Worm (Caenorhabditis elegans) whole organism, young adult: ENCODE results near the gene dyf-4.

Experiments
- B0019.2 ChIP-seq: fragments of 200-800 bp; sonication (Bioruptor generic); conservative IDR thresholded peaks from 2 replicates; pipeline ENCODE4 v1.3.6; 2022; ENCODE audit warnings: missing genetic modification reagents, missing genetic modification characterization, missing compliant biosample characterization
- B0035.1 ChIP-seq: sonication (generic microtip); optimal IDR thresholded peaks from 2 replicates; lab custom pipeline; 2016; ENCODE audit warnings: missing genetic modification characterization, mild to moderate bottlenecking, missing compliant biosample characterization, missing genotype, missing genetic modification reagents
- B0261.1 ChIP-seq: sonication (generic microtip); optimal IDR thresholded peaks from 2 replicates; lab custom pipeline; 2016; ENCODE audit warnings: mild to moderate bottlenecking, missing genetic modification characterization, moderate library complexity, missing compliant biosample characterization
- D2030.7 ChIP-seq: fragments of 200-800 bp; sonication (Bioruptor generic); IDR thresholded peaks from 2 replicates; pipeline ENCODE4 v1.3.6; 2022; ENCODE audit warnings: missing genetic modification reagents, missing genetic modification characterization, missing compliant biosample characterization
- F39B2.1 ChIP-seq: fragments of 200-800 bp; sonication (Bioruptor generic); IDR thresholded peaks from 2 replicates; pipeline ENCODE4 v1.3.6; 2022; ENCODE audit warnings: missing genetic modification reagents, missing genetic modification characterization, missing compliant biosample characterization
- F57A8.1 ChIP-seq: fragments of 200-800 bp; sonication (Bioruptor generic); optimal IDR thresholded peaks from 2 replicates; lab custom pipeline; 2018; ENCODE audit warnings: mild to moderate bottlenecking, missing genetic modification characterization, moderate library complexity, missing compliant biosample characterization
- F57C9.4 ChIP-seq: sonication (generic microtip); optimal IDR thresholded peaks from 2 replicates; lab custom pipeline; 2017; ENCODE audit warnings: mild to moderate bottlenecking, missing genetic modification characterization, missing compliant biosample characterization
- ZK185.1 ChIP-seq: sonication (generic microtip); optimal IDR thresholded peaks from 2 replicates; lab custom pipeline; 2016; ENCODE audit warnings: mild to moderate bottlenecking, missing genetic modification characterization, missing compliant biosample characterization; ENCODE audit not compliant: poor library complexity, severe bottlenecking
- athp-1 ChIP-seq: sonication (generic microtip); optimal IDR thresholded peaks from 2 replicates; lab custom pipeline; 2017; ENCODE audit warnings: mild to moderate bottlenecking, missing genetic modification characterization, missing compliant biosample characterization
- bed-1 ChIP-seq: fragments of 200-800 bp; sonication (Bioruptor generic); IDR thresholded peaks from 2 replicates; pipeline ENCODE4 v1.3.6; 2022; ENCODE audit warnings: missing genetic modification reagents, missing genetic modification characterization, missing compliant biosample characterization
- bed-2 ChIP-seq: fragments of 200-800 bp; sonication (Bioruptor generic); IDR thresholded peaks from 2 replicates; pipeline ENCODE4 v1.3.6; 2022; ENCODE audit warnings: missing genetic modification reagents, missing genetic modification characterization, missing compliant biosample characterization
- cebp-1 ChIP-seq, 2 experiments: fragments of 200-800 bp in 1 of 2; sonication (Bioruptor generic) in 1 of 2; sonication (generic microtip) in 1 of 2; IDR thresholded peaks in 1 of 2; optimal IDR thresholded peaks in 1 of 2; 2 replicates each; pipeline versions ENCODE4 v1.3.6 to Lab custom; 2017 to 2022; ENCODE audit warnings: missing compliant biosample characterization in 2 of 2, missing genetic modification characterization in 2 of 2, mild to moderate bottlenecking in 1 of 2, missing genetic modification reagents in 1 of 2, moderate library complexity in 1 of 2
- cebp-2 ChIP-seq: fragments of 200-800 bp; sonication (Bioruptor generic); IDR thresholded peaks from 2 replicates; pipeline ENCODE4 v1.3.6; 2022; ENCODE audit warnings: missing genetic modification characterization, missing compliant biosample characterization
- ceh-27 ChIP-seq: fragments of 200-800 bp; sonication (Bioruptor generic); optimal IDR thresholded peaks from 2 replicates; lab custom pipeline; 2018; ENCODE audit warnings: mild to moderate bottlenecking, missing genetic modification characterization, moderate library complexity, missing compliant biosample characterization
- ceh-79 ChIP-seq: sonication (generic microtip); optimal IDR thresholded peaks from 2 replicates; lab custom pipeline; 2017; ENCODE audit warnings: mild to moderate bottlenecking, missing genetic modification characterization, missing compliant biosample characterization
- chd-7 ChIP-seq: sonication (generic microtip); optimal IDR thresholded peaks from 2 replicates; lab custom pipeline; 2016; ENCODE audit warnings: mild to moderate bottlenecking, missing genetic modification characterization, moderate library complexity, missing compliant biosample characterization
- dpff-1 ChIP-seq: sonication (generic microtip); optimal IDR thresholded peaks from 2 replicates; lab custom pipeline; 2017; ENCODE audit warnings: mild to moderate bottlenecking, missing genetic modification characterization, missing compliant biosample characterization
- efl-1 ChIP-seq: fragments of 150-350 bp; optimal IDR thresholded peaks from 2 replicates; lab custom pipeline; 2014; ENCODE audit warnings: missing biosample characterization, missing genetic modification reagents, missing genetic modification characterization
- egl-44 ChIP-seq: fragments of 200-800 bp; sonication (Bioruptor generic); IDR thresholded peaks from 2 replicates; pipeline ENCODE4 v1.3.6; 2022; ENCODE audit warnings: missing genetic modification reagents, missing genetic modification characterization, missing compliant biosample characterization
- ets-4 ChIP-seq: fragments of 200-800 bp; sonication (Bioruptor generic); optimal IDR thresholded peaks from 2 replicates; lab custom pipeline; 2018; ENCODE audit warnings: mild to moderate bottlenecking, missing genetic modification characterization, missing compliant biosample characterization
- fkh-3 ChIP-seq: sonication (generic microtip); optimal IDR thresholded peaks from 2 replicates; lab custom pipeline; 2016; ENCODE audit warnings: mild to moderate bottlenecking, missing genetic modification characterization, missing compliant biosample characterization
- hlh-12 ChIP-seq: sonication (generic microtip); optimal IDR thresholded peaks from 2 replicates; lab custom pipeline; 2016; ENCODE audit warnings: missing genetic modification characterization, missing compliant biosample characterization
- let-607 ChIP-seq, 2 experiments: fragments of 200-800 bp in 1 of 2; sonication (Bioruptor generic) in 1 of 2; sonication (generic microtip) in 1 of 2; optimal IDR thresholded peaks; 2 replicates each; lab custom pipeline; 2016 to 2018; ENCODE audit warnings: mild to moderate bottlenecking in 2 of 2, missing compliant biosample characterization in 2 of 2, missing genetic modification characterization in 2 of 2, moderate library complexity in 2 of 2, missing genotype in 1 of 2
- lin-26 ChIP-seq: fragments of 200-800 bp; sonication (Bioruptor generic); IDR thresholded peaks from 2 replicates; pipeline ENCODE4 v1.3.6; 2022; ENCODE audit warnings: missing genetic modification reagents, missing genetic modification characterization, missing compliant biosample characterization
- mes-4 ChIP-seq: sonication (generic microtip); optimal IDR thresholded peaks from 2 replicates; lab custom pipeline; 2016; ENCODE audit warnings: missing genotype, missing genetic modification characterization, missing compliant biosample characterization
- mxl-1 ChIP-seq: sonication (generic microtip); optimal IDR thresholded peaks from 2 replicates; lab custom pipeline; 2016; ENCODE audit warnings: missing genetic modification characterization, missing compliant biosample characterization
- nfya-1 ChIP-seq: sonication (generic microtip); optimal IDR thresholded peaks from 2 replicates; lab custom pipeline; 2017; ENCODE audit warnings: antibody characterized with exemption, missing compliant biosample characterization, missing genetic modification characterization, borderline replicate concordance; ENCODE audit not compliant: insufficient read depth
- nhr-120 ChIP-seq: fragments of 200-800 bp; sonication (Bioruptor generic); IDR thresholded peaks from 2 replicates; pipeline ENCODE4 v1.3.6; 2022; ENCODE audit warnings: missing genetic modification characterization, missing compliant biosample characterization
- repo-1 ChIP-seq: sonication (generic microtip); optimal IDR thresholded peaks from 2 replicates; lab custom pipeline; 2017; ENCODE audit warnings: mild to moderate bottlenecking, missing genetic modification characterization, missing compliant biosample characterization
- tbp1 ChIP-seq: fragments of 200-800 bp; sonication (Bioruptor generic); optimal IDR thresholded peaks from 2 replicates; lab custom pipeline; 2018; ENCODE audit warnings: mild to moderate bottlenecking, missing genetic modification characterization, missing compliant biosample characterization
- tbx-9 ChIP-seq: sonication (generic microtip); optimal IDR thresholded peaks from 2 replicates; lab custom pipeline; 2016; ENCODE audit warnings: borderline replicate concordance, missing genetic modification characterization, inconsistent platforms, missing compliant biosample characterization
- zim-3 ChIP-seq: sonication (generic microtip); optimal IDR thresholded peaks from 2 replicates; lab custom pipeline; 2017; ENCODE audit warnings: mild to moderate bottlenecking, missing genetic modification characterization, moderate library complexity, missing compliant biosample characterization
- ztf-22 ChIP-seq: fragments of 200-800 bp; sonication (Bioruptor generic); optimal IDR thresholded peaks from 2 replicates; lab custom pipeline; 2018; ENCODE audit warnings: mild to moderate bottlenecking, missing genetic modification characterization, moderate library complexity, missing compliant biosample characterization
- ztf-26 ChIP-seq: sonication (generic microtip); optimal IDR thresholded peaks from 2 replicates; lab custom pipeline; 2017; ENCODE audit warnings: missing genetic modification characterization, missing compliant biosample characterization
- ztf-3 ChIP-seq: fragments of 200-800 bp; sonication (Bioruptor generic); optimal IDR thresholded peaks from 2 replicates; lab custom pipeline; 2018; ENCODE audit warnings: mild to moderate bottlenecking, missing genetic modification characterization, missing compliant biosample characterization

The dyf-4 gene

DNA sequence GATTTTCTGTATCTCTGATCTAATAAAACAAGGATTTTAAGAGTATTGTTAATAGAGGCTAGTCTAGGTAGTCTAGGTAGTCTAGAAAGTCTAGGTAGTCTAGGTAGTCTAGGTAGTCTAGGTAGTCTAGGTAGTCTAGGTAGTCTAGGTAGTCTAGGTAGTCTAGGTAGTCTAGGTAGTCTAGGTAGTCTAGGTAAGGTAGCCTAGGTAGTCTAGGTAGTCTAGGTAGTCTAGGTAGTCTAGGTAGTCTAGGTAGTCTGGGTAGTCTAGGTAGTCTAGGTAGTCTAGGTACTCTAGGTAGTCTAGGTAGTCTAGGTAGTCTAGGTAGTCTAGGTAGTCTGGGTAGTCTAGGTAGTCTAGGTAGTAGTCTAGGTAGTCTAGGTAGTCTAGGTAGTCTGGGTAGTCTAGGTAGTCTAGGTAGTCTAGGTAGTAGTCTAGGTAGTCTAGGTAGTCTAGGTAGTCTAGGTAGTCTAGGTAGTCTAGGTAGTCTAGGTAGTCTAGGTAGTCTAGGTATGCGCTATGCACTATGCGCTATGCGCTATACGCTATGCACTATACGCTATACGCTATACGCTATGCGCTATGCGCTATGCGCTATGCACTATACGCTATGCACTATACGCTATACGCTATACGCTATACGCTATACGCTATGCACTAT is 15.5 kb downstream of the dyf-4 start:
- peak; percentile 61 for TF ChIP-seq ztf-22 (GFP tag; lab: Kevin White, UChicago)
- TF ChIP-seq repo-1 (tag; lab: Kevin White, UChicago), result peak; percentile 67
- TF ChIP-seq nfya-1 (tag; lab: Kevin White, UChicago), result peak; percentile 57
- TF ChIP-seq F57A8.1 (GFP tag; lab: Kevin White, UChicago), result peak; percentile 62
- peak; percentile 58 for TF ChIP-seq dpff-1
- TF ChIP-seq ets-4 (GFP tag; lab: Kevin White, UChicago), result peak; percentile 2
- TF ChIP-seq athp-1 (tag; lab: Kevin White, UChicago), result peak; percentile 60
- peak in 1 of 2 experiments; percentile 38 for TF ChIP-seq let-607 (tag; optimal IDR thresholded peaks at IDR 0.05; lab: Kevin White, UChicago)
- TF ChIP-seq fkh-3, result peak; percentile 53
- TF ChIP-seq F57C9.4, result peak; percentile 63
- TF ChIP-seq ztf-3 (GFP tag; lab: Kevin White, UChicago), result peak; percentile 29
- TF ChIP-seq tbx-9 (tag; lab: Kevin White, UChicago), result peak; percentile 38
- peak; percentile 13 for TF ChIP-seq tbp1 (GFP tag; lab: Kevin White, UChicago)
- TF ChIP-seq ZK185.1 (tag; lab: Kevin White, UChicago), result peak; percentile 47
- peak; percentile 61 for TF ChIP-seq ztf-26
- peak; percentile 43 for TF ChIP-seq hlh-12
- peak; percentile 79 for TF ChIP-seq zim-3 (tag; lab: Kevin White, UChicago)
- peak; percentile 55 for TF ChIP-seq ceh-27 (GFP tag; lab: Kevin White, UChicago)
- peak; percentile 69 for TF ChIP-seq chd-7 (tag; lab: Kevin White, UChicago)
- TF ChIP-seq ceh-79 (tag; lab: Kevin White, UChicago), result peak; percentile 27
- TF ChIP-seq mes-4 (tag; lab: Kevin White, UChicago), result peak; percentile 65
- peak; percentile 47 for TF ChIP-seq B0035.1 (tag; lab: Kevin White, UChicago)
- TF ChIP-seq, all 124 proteins: peak for 22; not testable (repeated sequence) for 102

DNA sequence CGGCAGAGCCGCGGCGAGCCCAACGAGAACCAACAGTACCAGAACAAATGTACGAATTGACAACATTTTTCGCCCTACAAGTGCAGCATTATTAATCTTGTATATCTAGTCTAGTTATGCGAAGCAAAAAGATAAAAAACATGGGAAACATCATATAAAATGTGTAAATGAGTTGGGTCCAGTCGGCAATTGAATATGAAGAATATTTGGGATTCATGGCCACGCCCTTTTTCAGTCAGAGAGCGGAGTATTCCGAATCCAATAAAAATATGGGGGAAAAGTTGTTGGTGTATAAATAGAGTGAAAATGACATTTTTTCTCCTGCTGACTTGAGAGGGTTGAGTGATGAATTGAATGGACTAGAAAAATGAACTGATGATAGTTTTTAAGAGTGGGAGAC is 19.4 kb downstream of the dyf-4 start, which contains the start of gene nlp-46:
Gene nlp-46, minus strand, starts transcription at position 101 of the 400 bp plus-strand sequence.
- no peak for TF ChIP-seq tbx-9 (tag; lab: Kevin White, UChicago)
- TF ChIP-seq D2030.7, result no peak
- TF ChIP-seq B0019.2 (GFP tag; lab: Robert Waterston, UW), result no peak
- no peak for TF ChIP-seq cebp-2 (GFP tag; lab: Robert Waterston, UW)
- TF ChIP-seq efl-1 (GFP tag; lab: Kevin White, UChicago), result no peak
- TF ChIP-seq B0261.1 (tag; lab: Kevin White, UChicago), result no peak
- no peak for TF ChIP-seq cebp-1 (GFP tag; IDR thresholded peaks at IDR 0.05; lab: Robert Waterston, UW)
- TF ChIP-seq cebp-1 (tag; optimal IDR thresholded peaks at IDR 0.05; lab: Kevin White, UChicago), result no peak
- TF ChIP-seq tbp1 (GFP tag; lab: Kevin White, UChicago), result no peak
- TF ChIP-seq ceh-79 (tag; lab: Kevin White, UChicago), result no peak
- TF ChIP-seq bed-1 (GFP tag; lab: Robert Waterston, UW), result no peak
- TF ChIP-seq bed-2 (GFP tag; lab: Robert Waterston, UW), result no peak
- TF ChIP-seq lin-26 (GFP tag; lab: Robert Waterston, UW), result no peak
- TF ChIP-seq mxl-1 (tag; lab: Kevin White, UChicago), result no peak
- TF ChIP-seq nhr-120 (GFP tag; lab: Robert Waterston, UW), result no peak
- TF ChIP-seq F39B2.1 (GFP tag; lab: Robert Waterston, UW), result no peak
- TF ChIP-seq egl-44, result no peak
- TF ChIP-seq, all 124 proteins: peak for 0
